Fruit fly (Drosophila melanogaster): ENCODE results near the gene jigr1.
A peak's percentile ranks its signal among the peaks of the same experiment; 100 is the strongest.

Gene jigr1

dm6 chr3R:25596274-25597034 lies 41.2 kb upstream of the jigr1 start:
- no peak for TF ChIP-seq Sox102F (GFP tag; optimal IDR thresholded peaks at IDR 0.05)
- TF ChIP-seq Sox15 (GFP tag; optimal IDR thresholded peaks at IDR 0.05), result no peak
- TF ChIP-seq CG8319 (GFP tag; optimal IDR thresholded peaks at IDR 0.05), result no peak
- no peak for TF ChIP-seq Hr38 (GFP tag; optimal IDR thresholded peaks at IDR 0.05)
- no peak for TF ChIP-seq Eip75B (GFP tag; optimal IDR thresholded peaks at IDR 0.05)
- TF ChIP-seq CG3032 (tag; optimal IDR thresholded peaks at IDR 0.05), result no peak
- TF ChIP-seq Gug (GFP tag; IDR thresholded peaks at IDR 0.05), result no peak
- TF ChIP-seq esn (GFP tag; optimal IDR thresholded peaks at IDR 0.05), result no peak
- no peak for TF ChIP-seq CG7368 (GFP tag; optimal IDR thresholded peaks at IDR 0.05)
- no peak for TF ChIP-seq CG31627 (GFP tag; optimal IDR thresholded peaks at IDR 0.05)
- TF ChIP-seq CG10669 (GFP tag; optimal IDR thresholded peaks at IDR 0.05), result no peak
- peak; percentile 83 for TF ChIP-seq dsx (GFP tag; optimal IDR thresholded peaks at IDR 0.05; ENCODE audit: poor library complexity, severe bottlenecking)
- TF ChIP-seq CG9139 (GFP tag; optimal IDR thresholded peaks at IDR 0.05), result peak; percentile 60
- no peak for TF ChIP-seq Hr39 (GFP tag; optimal IDR thresholded peaks at IDR 0.05)
- TF ChIP-seq lz (GFP tag; optimal IDR thresholded peaks at IDR 0.05), result no peak
- TF ChIP-seq CG6808 (GFP tag; optimal IDR thresholded peaks at IDR 0.05), result peak; percentile 68
- no peak for TF ChIP-seq OdsH (GFP tag; optimal IDR thresholded peaks at IDR 0.05)
- no peak for TF ChIP-seq fd85E (GFP tag; optimal IDR thresholded peaks at IDR 0.05)
- TF ChIP-seq salr (GFP tag; optimal IDR thresholded peaks at IDR 0.05), result no peak
- TF ChIP-seq pdm3 (GFP tag; optimal IDR thresholded peaks at IDR 0.05), result no peak
- no peak for TF ChIP-seq CG16779 (tag; optimal IDR thresholded peaks at IDR 0.05)
- TF ChIP-seq CG11294 (GFP tag; IDR thresholded peaks at IDR 0.05), result no peak
- TF ChIP-seq ss (GFP tag; optimal IDR thresholded peaks at IDR 0.05), result peak; percentile 59 to 76
- peak; percentile 48 for TF ChIP-seq spab (GFP tag; optimal IDR thresholded peaks at IDR 0.05)
- TF ChIP-seq fkh (GFP tag; optimal IDR thresholded peaks at IDR 0.05), result no peak
- no peak for TF ChIP-seq topi (GFP tag; optimal IDR thresholded peaks at IDR 0.05)
- TF ChIP-seq Smox (GFP tag; optimal IDR thresholded peaks at IDR 0.05), result no peak
- no peak for TF ChIP-seq net (GFP tag; optimal IDR thresholded peaks at IDR 0.05)

- TF ChIP-seq spab (GFP tag; optimal IDR thresholded peaks at IDR 0.05) (no peak), CG10669 (GFP tag; optimal IDR thresholded peaks at IDR 0.05) (no peak), CG6854 (GFP tag; optimal IDR thresholded peaks at IDR 0.05) (no peak)
These were observed 28.6 kb upstream of the jigr1 start, which contains the start of gene ymp for dm6 chr3R:25609027-25609426. Gene ymp (minus strand): TSS chr3R:25609127.

dm6 chr3R:25613366-25613765 lies 24.3 kb upstream of the jigr1 start, which contains the start of gene CG5079:
Gene CG5079 (plus strand): TSS chr3R:25613666.
- no peak for TF ChIP-seq Ets21C (GFP tag; optimal IDR thresholded peaks at IDR 0.05)
- no peak for TF ChIP-seq CG32006 (GFP tag; optimal IDR thresholded peaks at IDR 0.05)
- no peak for TF ChIP-seq CG6808 (GFP tag; optimal IDR thresholded peaks at IDR 0.05)
- TF ChIP-seq CG31627 (GFP tag; optimal IDR thresholded peaks at IDR 0.05), result no peak
- no peak for TF ChIP-seq fkh (GFP tag; optimal IDR thresholded peaks at IDR 0.05)
- TF ChIP-seq OdsH (GFP tag; optimal IDR thresholded peaks at IDR 0.05), result no peak
- no peak for TF ChIP-seq Hr38 (GFP tag; optimal IDR thresholded peaks at IDR 0.05)
- no peak for TF ChIP-seq CG8632 (GFP tag; optimal IDR thresholded peaks at IDR 0.05)
- TF ChIP-seq CG6276 (GFP tag; optimal IDR thresholded peaks at IDR 0.05), result no peak
- no peak for TF ChIP-seq Eip75B (GFP tag; optimal IDR thresholded peaks at IDR 0.05)
- no peak for TF ChIP-seq CG16779 (tag; optimal IDR thresholded peaks at IDR 0.05)
- TF ChIP-seq fd59A (GFP tag; optimal IDR thresholded peaks at IDR 0.05), result no peak
- no peak for TF ChIP-seq pdm3 (GFP tag; optimal IDR thresholded peaks at IDR 0.05)
- TF ChIP-seq Gug (GFP tag; IDR thresholded peaks at IDR 0.05), result no peak
- no peak for TF ChIP-seq CG6163 (GFP tag; IDR thresholded peaks at IDR 0.05)
- no peak for TF ChIP-seq Eip78C (GFP tag)
- no peak for TF ChIP-seq salr (GFP tag; optimal IDR thresholded peaks at IDR 0.05)
- TF ChIP-seq topi (GFP tag; optimal IDR thresholded peaks at IDR 0.05), result no peak
- no peak for TF ChIP-seq CG8119 (GFP tag; IDR thresholded peaks at IDR 0.05)
- TF ChIP-seq lz (GFP tag; optimal IDR thresholded peaks at IDR 0.05), result no peak
